Worm (Caenorhabditis elegans) whole organism, L4/young adult: Measurements from ENCODE around the gene srw-121.
"Not testable (repeated sequence)": the region's sequence is repeated elsewhere in the genome, so short reads cannot be mapped to it uniquely, and the experiment has no call there.

Experiments
- W03F9.2 ChIP-seq: fragments of 150-350 bp; optimal IDR thresholded peaks from 2 replicates; lab custom pipeline; 2014; ENCODE audit warnings: missing biosample characterization, missing genetic modification characterization
- dao-5 ChIP-seq: sonication (generic microtip); optimal IDR thresholded peaks from 2 replicates; lab custom pipeline; 2016; ENCODE audit warnings: missing genotype, missing genetic modification characterization, moderate library complexity, missing compliant biosample characterization
- him-1 ChIP-seq: sonication (generic microtip); optimal IDR thresholded peaks from 2 replicates; lab custom pipeline; 2016; ENCODE audit warnings: missing genotype, missing genetic modification reagents, missing genetic modification characterization, missing compliant biosample characterization

srw-121 gene

ce11 chrV:2999736-3000135 is 8.4 kb upstream of the srw-121 start, which contains the start of gene srw-119:
Gene srw-119 (minus strand): TSS chrV:2999836.
- TF ChIP-seq him-1 (tag; lab: Kevin White, UChicago) (no peak), W03F9.2 (no peak), dao-5 (tag; lab: Kevin White, UChicago) (no peak)

ce11 chrV:2996105-2996504 is 4.7 kb upstream of the srw-121 start, which contains the start of gene srw-120:
Gene srw-120 (minus strand): TSS chrV:2996205.
- no peak for TF ChIP-seq him-1 (tag; lab: Kevin White, UChicago)

ce11 chrV:2993816-2994215 is 2.4 kb upstream of the srw-121 start, which contains the start of gene srw-115:
Gene srw-115 (minus strand): TSS chrV:2993916.
- no peak for TF ChIP-seq dao-5 (tag; lab: Kevin White, UChicago)
- no peak for TF ChIP-seq W03F9.2
- TF ChIP-seq him-1 (tag; lab: Kevin White, UChicago), result no peak

ce11 chrV:2992060-2992459 is 675 bp upstream of the srw-121 start:
- TF ChIP-seq dao-5 (tag; lab: Kevin White, UChicago) (no peak), him-1 (tag; lab: Kevin White, UChicago) (no peak), W03F9.2 (no peak)

ce11 chrV:2987407-2987806 is 4.0 kb downstream of the srw-121 start, which contains the start of gene srh-85:
Gene srh-85 (minus strand): TSS chrV:2987507.
- TF ChIP-seq W03F9.2 (no peak), dao-5 (tag; lab: Kevin White, UChicago) (no peak), him-1 (tag; lab: Kevin White, UChicago) (no peak)

- TF ChIP-seq him-1 (tag; lab: Kevin White, UChicago) (no peak), dao-5 (tag; lab: Kevin White, UChicago) (no peak), W03F9.2 (no peak)
Measured at ce11 chrV:2985309-2985708, 6.1 kb downstream of the srw-121 start, which contains the start of gene srw-139. Gene srw-139 (minus strand): TSS chrV:2985409.

- TF ChIP-seq W03F9.2 (no peak), dao-5 (tag; lab: Kevin White, UChicago) (no peak), him-1 (tag; lab: Kevin White, UChicago) (no peak)
Measured at ce11 chrV:2983351-2983750, 8.0 kb downstream of the srw-121 start, which contains the start of gene srw-117. Gene srw-117 (minus strand): TSS chrV:2983451.

- no peak for TF ChIP-seq dao-5 (tag; lab: Kevin White, UChicago)
- no peak for TF ChIP-seq him-1 (tag; lab: Kevin White, UChicago)
- no peak for TF ChIP-seq W03F9.2
Measured at ce11 chrV:2979978-2980377, 11.4 kb downstream of the srw-121 start, which contains the start of gene srw-118. Gene srw-118 (minus strand): TSS chrV:2980078.

- TF ChIP-seq him-1 (tag; lab: Kevin White, UChicago), result no peak
- no peak for TF ChIP-seq W03F9.2
- no peak for TF ChIP-seq dao-5 (tag; lab: Kevin White, UChicago)
Measured at ce11 chrV:2976287-2976686, 15.1 kb downstream of the srw-121 start, which contains the start of gene srw-124. Gene srw-124 (plus strand): TSS chrV:2976587.

- not testable (repeated sequence) for TF ChIP-seq dao-5 (tag; lab: Kevin White, UChicago); him-1 (tag; lab: Kevin White, UChicago); W03F9.2
Measured at ce11 chrV:2975285-2975684, 16.1 kb downstream of the srw-121 start, which contains the start of gene srw-123. Gene srw-123 (minus strand): TSS chrV:2975385.

ce11 chrV:2971307-2971999 is 19.9 kb downstream of the srw-121 start, which contains the start of gene srw-129:
Gene srw-129 (plus strand): TSS chrV:2971949.
- TF ChIP-seq him-1 (tag; lab: Kevin White, UChicago) (no peak), dao-5 (tag; lab: Kevin White, UChicago) (no peak), W03F9.2 (no peak)

- no peak for TF ChIP-seq him-1 (tag; lab: Kevin White, UChicago)
- no peak for TF ChIP-seq dao-5 (tag; lab: Kevin White, UChicago)
- TF ChIP-seq W03F9.2, result no peak
Measured at ce11 chrV:2964786-2965185, 26.6 kb downstream of the srw-121 start, which contains the start of gene srh-88. Gene srh-88 (minus strand): TSS chrV:2964886.

ce11 chrV:2962960-2963359 is 28.4 kb downstream of the srw-121 start, which contains the start of gene srw-138:
Gene srw-138 (minus strand): TSS chrV:2963060.
- TF ChIP-seq dao-5 (tag; lab: Kevin White, UChicago), result no peak
- no peak for TF ChIP-seq him-1 (tag; lab: Kevin White, UChicago)
- no peak for TF ChIP-seq W03F9.2

ce11 chrV:2960894-2961293 is 30.5 kb downstream of the srw-121 start, which contains the start of gene srw-144:
Gene srw-144 (minus strand): TSS chrV:2960994.
- TF ChIP-seq him-1 (tag; lab: Kevin White, UChicago) (no peak), W03F9.2 (no peak), dao-5 (tag; lab: Kevin White, UChicago) (no peak)
